Worm (Caenorhabditis elegans) whole organism, L4 larva: Measurements from ENCODE around the gene tmem-218.

Source experiments
- F10B5.3 ChIP-seq: sonication (generic microtip); optimal IDR thresholded peaks from 2 replicates; lab custom pipeline; 2016; ENCODE audit warnings: mild to moderate bottlenecking, missing genetic modification characterization, missing compliant biosample characterization
- F49E8.2 ChIP-seq: sonication (generic microtip); optimal IDR thresholded peaks from 2 replicates; lab custom pipeline; 2016; ENCODE audit warnings: missing compliant biosample characterization, mild to moderate bottlenecking, missing genetic modification characterization, borderline replicate concordance
- T20F7.1 ChIP-seq: fragments of 200-800 bp; sonication (Bioruptor generic); optimal IDR thresholded peaks from 2 replicates; lab custom pipeline; 2018; ENCODE audit warnings: mild to moderate bottlenecking, missing genetic modification characterization, missing compliant biosample characterization
- Y48G9A.11 ChIP-seq: fragments of 200-800 bp; sonication (Bioruptor generic); IDR thresholded peaks from 2 replicates; pipeline ENCODE4 v1.3.6; 2022; ENCODE audit warnings: missing genetic modification reagents, missing genetic modification characterization, missing compliant biosample characterization
- Y5F2A.4 ChIP-seq: fragments of 200-800 bp; sonication (Bioruptor generic); optimal IDR thresholded peaks from 2 replicates; lab custom pipeline; 2018; ENCODE audit warnings: mild to moderate bottlenecking, missing genetic modification characterization, missing compliant biosample characterization
- ZK546.5 ChIP-seq, 2 experiments: sonication (generic microtip); optimal IDR thresholded peaks; 2 replicates each; lab custom pipeline; 2017; ENCODE audit warnings: missing biosample characterization in 2 of 2, missing genetic modification characterization in 2 of 2
- aha-1 ChIP-seq: fragments of 150-350 bp; peaks from one replicate; lab custom pipeline; 2014; ENCODE audit warnings: missing biosample characterization, missing genetic modification characterization
- aly-2 ChIP-seq: sonication (generic microtip); optimal IDR thresholded peaks from 2 replicates; lab custom pipeline; 2018; ENCODE audit warnings: missing biosample characterization, missing genetic modification characterization
- ceh-20 ChIP-seq: fragments of 200-800 bp; sonication (Bioruptor generic); IDR thresholded peaks from 2 replicates; pipeline ENCODE4 v1.3.6; 2022; ENCODE audit warnings: missing genetic modification reagents, missing genetic modification characterization, missing compliant biosample characterization
- ceh-28 ChIP-seq: fragments of 150-350 bp; optimal IDR thresholded peaks from 2 replicates; lab custom pipeline; 2014; ENCODE audit warnings: missing biosample characterization, missing genetic modification reagents, missing genetic modification characterization
- ceh-32 ChIP-seq: sonication (generic microtip); optimal IDR thresholded peaks from 2 replicates; lab custom pipeline; 2016; ENCODE audit warnings: mild to moderate bottlenecking, missing genetic modification characterization, missing compliant biosample characterization; ENCODE audit not compliant: poor library complexity
- ceh-44 ChIP-seq: fragments of 200-800 bp; sonication (Bioruptor generic); IDR thresholded peaks from 2 replicates; pipeline ENCODE4 v1.3.6; 2022; ENCODE audit warnings: missing genetic modification reagents, missing genetic modification characterization, missing compliant biosample characterization
- ceh-82 ChIP-seq: sonication (generic microtip); optimal IDR thresholded peaks from 2 replicates; lab custom pipeline; 2017; ENCODE audit warnings: missing biosample characterization, missing genetic modification characterization
- ctbp-1 ChIP-seq: fragments of 200-800 bp; sonication (Bioruptor generic); IDR thresholded peaks from 2 replicates; pipeline ENCODE4 v1.3.6; 2022; ENCODE audit warnings: missing genetic modification reagents, missing genetic modification characterization, missing compliant biosample characterization
- daf-16 ChIP-seq, 3 experiments: sonication (generic microtip); optimal IDR thresholded peaks; 2 replicates each; lab custom pipeline; 2016 to 2017; ENCODE audit warnings: missing genetic modification characterization in 3 of 3, missing genetic modification reagents in 3 of 3, mild to moderate bottlenecking in 2 of 3, missing compliant biosample characterization in 2 of 3, missing biosample characterization in 1 of 3, moderate library complexity in 1 of 3
- daf-19 ChIP-seq: fragments of 200-800 bp; sonication (Bioruptor generic); conservative IDR thresholded peaks from 2 replicates; pipeline ENCODE4 v1.3.6; 2022; ENCODE audit warnings: missing genetic modification characterization, missing compliant biosample characterization
- daf-8 ChIP-seq: fragments of 200-800 bp; sonication (Bioruptor generic); IDR thresholded peaks from 2 replicates; pipeline ENCODE4 v1.3.6; 2022; ENCODE audit warnings: missing genetic modification characterization, missing compliant biosample characterization
- dmd-6 ChIP-seq: fragments of 200-800 bp; sonication (Bioruptor generic); IDR thresholded peaks from 2 replicates; pipeline ENCODE4 v1.3.6; 2022; ENCODE audit warnings: missing genetic modification reagents, missing genetic modification characterization, missing compliant biosample characterization
- dpl-1 ChIP-seq: fragments of 150-350 bp; optimal IDR thresholded peaks from 2 replicates; lab custom pipeline; 2014; ENCODE audit warnings: missing biosample characterization, missing genetic modification reagents, missing genetic modification characterization
- duxl-1 ChIP-seq: sonication (generic microtip); optimal IDR thresholded peaks from 2 replicates; lab custom pipeline; 2016; ENCODE audit warnings: mild to moderate bottlenecking, missing genetic modification characterization, moderate library complexity, missing compliant biosample characterization; ENCODE audit not compliant: poor library complexity
- egl-27 ChIP-seq: sonication (generic microtip); optimal IDR thresholded peaks from 3 replicates; lab custom pipeline; 2017; ENCODE audit warnings: missing biosample characterization, missing genetic modification reagents, missing genetic modification characterization
- egl-43 ChIP-seq: fragments of 200-800 bp; sonication (Bioruptor generic); IDR thresholded peaks from 2 replicates; pipeline ENCODE4 v1.3.6; 2022; ENCODE audit warnings: missing genetic modification reagents, missing genetic modification characterization, missing compliant biosample characterization
- fos-1 ChIP-seq: fragments of 150-350 bp; optimal IDR thresholded peaks from 2 replicates; lab custom pipeline; 2014; ENCODE audit warnings: missing biosample characterization, missing genetic modification characterization
- gei-8 ChIP-seq: fragments of 200-800 bp; sonication (Bioruptor generic); optimal IDR thresholded peaks from 2 replicates; lab custom pipeline; 2018; ENCODE audit warnings: mild to moderate bottlenecking, missing genetic modification characterization, missing compliant biosample characterization
- hif-1 ChIP-seq, 2 experiments: sonication (generic microtip); optimal IDR thresholded peaks; 2 replicates each; lab custom pipeline; 2016 to 2017; ENCODE audit warnings: missing compliant biosample characterization in 2 of 2, missing genetic modification characterization in 2 of 2, missing genetic modification reagents in 2 of 2, missing genotype in 2 of 2, mild to moderate bottlenecking in 1 of 2
- hlh-11 ChIP-seq: fragments of 200-800 bp; sonication (Bioruptor generic); optimal IDR thresholded peaks from 2 replicates; lab custom pipeline; 2018; ENCODE audit warnings: mild to moderate bottlenecking, missing genetic modification characterization, missing compliant biosample characterization
- hmg-1.1 ChIP-seq: fragments of 200-800 bp; sonication (Bioruptor generic); IDR thresholded peaks from 2 replicates; pipeline ENCODE4 v1.3.6; 2022; ENCODE audit warnings: missing genetic modification reagents, missing genetic modification characterization, missing compliant biosample characterization
- lim-7 ChIP-seq: fragments of 200-800 bp; sonication (Bioruptor generic); IDR thresholded peaks from 2 replicates; pipeline ENCODE4 v1.3.6; 2022; ENCODE audit warnings: missing genetic modification characterization, missing compliant biosample characterization
- lin-13 ChIP-seq: fragments of 150-350 bp; optimal IDR thresholded peaks from 2 replicates; lab custom pipeline; 2014; ENCODE audit warnings: missing biosample characterization, missing genetic modification reagents, missing genetic modification characterization
- lin-29 ChIP-seq: fragments of 200-800 bp; sonication (Bioruptor generic); IDR thresholded peaks from 2 replicates; pipeline ENCODE4 v1.3.6; 2022; ENCODE audit warnings: missing genetic modification reagents, missing genetic modification characterization, missing compliant biosample characterization
- lsy-2 ChIP-seq, 2 experiments: fragments of 150-350 bp in 1 of 2; sonication (generic microtip) in 1 of 2; optimal IDR thresholded peaks; 2 replicates each; lab custom pipeline; 2014 to 2017; ENCODE audit warnings: missing biosample characterization in 2 of 2, missing genetic modification characterization in 2 of 2
- mep-1 ChIP-seq: fragments of 150-350 bp; sonication (generic microtip); optimal IDR thresholded peaks from 3 replicates; lab custom pipeline; 2014; ENCODE audit warnings: missing biosample characterization, missing genetic modification characterization
- nhr-102 ChIP-seq: sonication (generic microtip); optimal IDR thresholded peaks from 2 replicates; lab custom pipeline; 2016; ENCODE audit warnings: mild to moderate bottlenecking, missing genetic modification characterization, moderate library complexity, missing compliant biosample characterization
- nhr-111 ChIP-seq: fragments of 200-800 bp; sonication (Bioruptor generic); optimal IDR thresholded peaks from 2 replicates; lab custom pipeline; 2018; ENCODE audit warnings: mild to moderate bottlenecking, missing genetic modification characterization, missing compliant biosample characterization
- nhr-237 ChIP-seq: sonication (generic microtip); optimal IDR thresholded peaks from 2 replicates; lab custom pipeline; 2017; ENCODE audit warnings: missing biosample characterization, missing genetic modification characterization
- nhr-25 ChIP-seq: sonication (generic microtip); optimal IDR thresholded peaks from 2 replicates; lab custom pipeline; 2017; ENCODE audit warnings: missing genetic modification characterization, mild to moderate bottlenecking, missing compliant biosample characterization, antibody characterized with exemption, moderate library complexity, borderline replicate concordance; ENCODE audit not compliant: insufficient read depth
- nhr-41 ChIP-seq: fragments of 200-800 bp; sonication (Bioruptor generic); IDR thresholded peaks from 2 replicates; pipeline ENCODE4 v1.3.6; 2022; ENCODE audit warnings: missing genetic modification reagents, missing genetic modification characterization, missing compliant biosample characterization
- nhr-42 ChIP-seq: fragments of 200-800 bp; sonication (Bioruptor generic); IDR thresholded peaks from 2 replicates; pipeline ENCODE4 v1.3.6; 2022; ENCODE audit warnings: missing genetic modification characterization, missing compliant biosample characterization
- nhr-76 ChIP-seq: fragments of 150-350 bp; optimal IDR thresholded peaks from 2 replicates; lab custom pipeline; 2014; ENCODE audit warnings: missing biosample characterization, missing genetic modification characterization
- pha-4 ChIP-seq, 2 experiments: fragments of 150-350 bp in 1 of 2; fragments of 200-800 bp in 1 of 2; sonication (Bioruptor generic) in 1 of 2; IDR thresholded peaks in 1 of 2; optimal IDR thresholded peaks in 1 of 2; 2 replicates each; pipeline versions ENCODE4 v1.3.6 to Lab custom; 2014 to 2022; ENCODE audit warnings: missing genetic modification characterization in 2 of 2, missing genetic modification reagents in 2 of 2, missing biosample characterization in 1 of 2, missing compliant biosample characterization in 1 of 2
- php-3 ChIP-seq: fragments of 200-800 bp; sonication (Bioruptor generic); IDR thresholded peaks from 2 replicates; pipeline ENCODE4 v1.3.6; 2022; ENCODE audit warnings: missing genetic modification reagents, missing genetic modification characterization, missing compliant biosample characterization
- snpc-1.2 ChIP-seq: fragments of 200-800 bp; sonication (Bioruptor generic); IDR thresholded peaks from 2 replicates; pipeline ENCODE4 v1.3.6; 2022; ENCODE audit warnings: missing genetic modification reagents, missing genetic modification characterization, missing compliant biosample characterization
- snpc-4 ChIP-seq: fragments of 150-350 bp; optimal IDR thresholded peaks from 2 replicates; lab custom pipeline; 2014; ENCODE audit warnings: missing biosample characterization, missing genetic modification characterization
- spr-1 ChIP-seq: sonication (generic microtip); optimal IDR thresholded peaks from 2 replicates; lab custom pipeline; 2016; ENCODE audit warnings: mild to moderate bottlenecking, missing genetic modification characterization, missing compliant biosample characterization
- spr-3 ChIP-seq: fragments of 200-800 bp; sonication (Bioruptor generic); optimal IDR thresholded peaks from 2 replicates; lab custom pipeline; 2018; ENCODE audit warnings: mild to moderate bottlenecking, missing genetic modification characterization, missing compliant biosample characterization
- vab-7 ChIP-seq: fragments of 200-800 bp; sonication (Bioruptor generic); IDR thresholded peaks from 2 replicates; pipeline ENCODE4 v1.3.6; 2022; ENCODE audit warnings: missing genetic modification reagents, missing genetic modification characterization, missing compliant biosample characterization
- zfp-3 ChIP-seq: fragments of 200-800 bp; sonication (Bioruptor generic); conservative IDR thresholded peaks from 2 replicates; pipeline ENCODE4 v1.3.6; 2022; ENCODE audit warnings: missing genetic modification reagents, missing genetic modification characterization, missing compliant biosample characterization
- zip-11 ChIP-seq: fragments of 200-800 bp; sonication (Bioruptor generic); IDR thresholded peaks from 2 replicates; pipeline ENCODE4 v1.3.6; 2022; ENCODE audit warnings: missing genetic modification characterization, missing compliant biosample characterization
- zip-2 ChIP-seq: fragments of 150-350 bp; optimal IDR thresholded peaks from 2 replicates; lab custom pipeline; 2014; ENCODE audit warnings: missing biosample characterization, missing genetic modification characterization
- ztf-7 ChIP-seq: fragments of 150-350 bp; optimal IDR thresholded peaks from 2 replicates; lab custom pipeline; 2014; ENCODE audit warnings: missing biosample characterization, missing genetic modification characterization

tmem-218 gene

ce11 chrX:17628345-17628744 lies 21.1 kb upstream of the tmem-218 start (continued):
- no peak for TF ChIP-seq F10B5.3 (tag; lab: Kevin White, UChicago)
- no peak for TF ChIP-seq vab-7
- TF ChIP-seq zip-2 = no peak
- TF ChIP-seq zip-11 (GFP tag; lab: Robert Waterston, UW) = no peak
- TF ChIP-seq daf-8 = no peak
- TF ChIP-seq ztf-7 (tag; lab: Kevin White, UChicago) = no peak
- TF ChIP-seq hif-1 (tag; optimal IDR thresholded peaks at IDR 0.05; lab: Kevin White, UChicago) = peak; percentile 26 to 98
- no peak for TF ChIP-seq gei-8 (GFP tag; lab: Kevin White, UChicago)
- no peak for TF ChIP-seq ceh-44 (GFP tag; lab: Robert Waterston, UW)
- TF ChIP-seq lim-7 (GFP tag; lab: Robert Waterston, UW) = no peak
- no peak for TF ChIP-seq snpc-4 (tag; lab: Kevin White, UChicago)
- TF ChIP-seq spr-3 (GFP tag; lab: Kevin White, UChicago) = no peak
- no peak for TF ChIP-seq lin-29 (GFP tag; lab: Robert Waterston, UW)
- TF ChIP-seq fos-1 (tag; lab: Kevin White, UChicago) = no peak
- no peak for TF ChIP-seq nhr-111 (GFP tag; lab: Kevin White, UChicago)
- TF ChIP-seq nhr-42 = no peak
- TF ChIP-seq egl-43 (GFP tag; lab: Robert Waterston, UW) = no peak
- TF ChIP-seq egl-27 (tag; lab: Kevin White, UChicago) = no peak
- TF ChIP-seq aha-1 (tag; lab: Kevin White, UChicago) = peak; percentile 100
- no peak for TF ChIP-seq F49E8.2 (tag; lab: Kevin White, UChicago)
- no peak for TF ChIP-seq daf-19 (GFP tag; lab: Robert Waterston, UW)
- TF ChIP-seq ceh-20 (GFP tag; lab: Robert Waterston, UW) = 0 out of 2 replicates have a peak, but pooled peaks have one; percentile 51
- TF ChIP-seq php-3 (GFP tag; lab: Robert Waterston, UW) = no peak
- TF ChIP-seq duxl-1 = no peak
- no peak for TF ChIP-seq ceh-82 (tag; lab: Kevin White, UChicago)
- TF ChIP-seq nhr-237 (tag; lab: Kevin White, UChicago) = no peak
- TF ChIP-seq ceh-32 (tag; lab: Kevin White, UChicago) = no peak
- TF ChIP-seq ctbp-1 (GFP tag; lab: Robert Waterston, UW) = peak; percentile 66
- TF ChIP-seq ZK546.5 (tag; optimal IDR thresholded peaks at IDR 0.05; lab: Kevin White, UChicago) = no peak
- TF ChIP-seq dmd-6 (GFP tag; lab: Robert Waterston, UW) = peak; percentile 17; the same call in 1 of the 2 replicates
- TF ChIP-seq nhr-41 (GFP tag; lab: Robert Waterston, UW) = no peak
- no peak for TF ChIP-seq T20F7.1 (GFP tag; lab: Kevin White, UChicago)
- TF ChIP-seq nhr-76 = no peak
- no peak for TF ChIP-seq aly-2
- no peak for TF ChIP-seq Y5F2A.4 (GFP tag; lab: Kevin White, UChicago)
- no peak for TF ChIP-seq nhr-102 (tag; lab: Kevin White, UChicago)
- TF ChIP-seq lsy-2 (tag; optimal IDR thresholded peaks at IDR 0.05; lab: Kevin White, UChicago) = peak in 1 of 2 experiments; percentile 56
- TF ChIP-seq mep-1 (tag; lab: Kevin White, UChicago) = peak; percentile 34
- TF ChIP-seq nhr-25 (tag; lab: Kevin White, UChicago) = no peak
- TF ChIP-seq dpl-1 (GFP tag; lab: Kevin White, UChicago) = no peak
- TF ChIP-seq ceh-28 (tag; lab: Kevin White, UChicago) = no peak
- TF ChIP-seq pha-4 (GFP tag; IDR thresholded peaks at IDR 0.05; lab: Robert Waterston, UW) = no peak
- no peak for TF ChIP-seq pha-4 (tag; optimal IDR thresholded peaks at IDR 0.05; lab: Kevin White, UChicago)
- peak in 1 of 2 experiments; percentile 39 for TF ChIP-seq daf-16 (GFP tag; optimal IDR thresholded peaks at IDR 0.05; lab: Kevin White, UChicago)
- TF ChIP-seq daf-16 (tag; optimal IDR thresholded peaks at IDR 0.05; lab: Kevin White, UChicago) = no peak
- TF ChIP-seq lin-13 (GFP tag; lab: Kevin White, UChicago) = no peak
- TF ChIP-seq Y48G9A.11 = no peak
- TF ChIP-seq hmg-1.1 (GFP tag; lab: Robert Waterston, UW) = peak; percentile 72
- no peak for TF ChIP-seq spr-1 (tag; lab: Kevin White, UChicago)
- TF ChIP-seq snpc-1.2 (GFP tag; lab: Robert Waterston, UW) = no peak
- no peak for TF ChIP-seq zfp-3
- TF ChIP-seq hlh-11 (tag; lab: Kevin White, UChicago) = peak; percentile 18
